Worm (Caenorhabditis elegans): ENCODE measurements around the gene C44H9.5.

DNA sequence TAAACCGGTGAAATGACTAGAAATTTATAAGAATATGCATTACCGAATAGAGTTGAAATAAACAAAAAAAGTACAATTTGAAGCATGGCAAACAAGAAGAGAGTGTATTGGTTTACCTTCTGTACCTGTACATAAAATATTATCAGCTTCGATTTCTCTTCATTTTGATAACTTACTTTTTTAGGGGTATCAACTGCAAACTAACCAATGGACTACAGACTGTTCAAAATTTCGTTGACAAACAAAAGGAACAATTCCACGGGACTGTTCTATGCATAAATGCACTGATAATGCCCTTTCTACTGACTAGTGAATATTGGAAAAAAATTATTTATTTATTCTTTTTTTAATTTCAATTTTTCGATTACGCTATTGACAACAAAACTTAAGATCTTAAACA is 51.7 kb downstream of the C44H9.5 start, which contains the start of gene ugt-6:
- no peak for TF ChIP-seq snpc-4 (GFP tag; optimal IDR thresholded peaks at IDR 0.05)
- no peak for TF ChIP-seq snpc-4 (tag; optimal IDR thresholded peaks at IDR 0.05)
- TF ChIP-seq snpc-3.4 (tag; optimal IDR thresholded peaks at IDR 0.05): no peak
- TF ChIP-seq aptf-2 (GFP tag; conservative IDR thresholded peaks at IDR 0.05): no peak
- no peak for TF ChIP-seq ama-1 (optimal IDR thresholded peaks at IDR 0.05)
- TF ChIP-seq ama-1 (GFP tag; optimal IDR thresholded peaks at IDR 0.05): no peak
- TF ChIP-seq hrde-1 (tag; optimal IDR thresholded peaks at IDR 0.05; ENCODE audit: borderline replicate concordance): no peak
- TF ChIP-seq ZK185.1 (tag; optimal IDR thresholded peaks at IDR 0.05; ENCODE audit: poor library complexity, severe bottlenecking): no peak
- no peak for TF ChIP-seq egl-18 (GFP tag; IDR thresholded peaks at IDR 0.05)
- no peak for TF ChIP-seq Y56A3A.18 (GFP tag; IDR thresholded peaks at IDR 0.05)
- TF ChIP-seq ccch-3 (GFP tag; optimal IDR thresholded peaks at IDR 0.05): no peak
- TF ChIP-seq die-1 (tag; optimal IDR thresholded peaks at IDR 0.05): no peak
- TF ChIP-seq lin-35 (GFP tag; optimal IDR thresholded peaks at IDR 0.05): no peak
- TF ChIP-seq egl-44 (GFP tag; IDR thresholded peaks at IDR 0.05): no peak
- TF ChIP-seq hmg-20 (GFP tag; IDR thresholded peaks at IDR 0.05): no peak

All from whole organism, young adult.